Fruit fly (Drosophila melanogaster): ENCODE data around the gene CG2150.

Gene CG2150

DNA sequence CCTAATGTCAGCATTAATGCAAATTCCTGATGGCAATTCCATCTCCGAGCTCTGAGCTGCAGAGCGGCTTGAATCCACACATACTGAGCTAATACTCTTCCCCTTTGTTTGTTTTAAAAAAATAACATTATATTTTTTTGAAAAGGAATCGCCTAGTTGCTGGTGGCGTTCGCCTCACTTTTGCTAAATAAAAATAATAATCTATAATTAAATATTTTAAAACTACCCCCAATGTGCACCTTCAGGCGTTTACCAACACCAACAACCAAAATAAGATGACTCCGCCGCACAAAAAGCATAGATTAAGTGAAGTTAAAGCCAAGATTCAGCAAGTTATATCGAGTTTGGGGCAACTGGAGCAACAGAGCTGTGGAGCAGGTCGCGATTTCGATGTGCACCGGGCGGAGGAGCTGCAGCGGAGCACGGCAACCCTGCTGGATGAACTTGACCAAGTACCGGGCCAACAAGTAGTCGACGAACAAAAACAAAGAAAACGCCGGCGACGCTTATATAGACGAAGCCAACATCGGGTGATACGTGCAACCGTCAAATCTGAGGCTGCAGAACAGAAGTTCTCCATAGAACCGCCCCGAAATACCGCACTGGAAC lies 20.4 kb downstream of the CG2150 start, which contains the start of gene CG1896:
CG1896 (plus strand) TSS at position 239 of the 609 bp plus-strand sequence.
- no peak for TF ChIP-seq usp (GFP tag; optimal IDR thresholded peaks at IDR 0.05)
- TF ChIP-seq psq (GFP tag; optimal IDR thresholded peaks at IDR 0.05), result peak; percentile 54
- TF ChIP-seq pan (optimal IDR thresholded peaks at IDR 0.05), result no peak
- peak; percentile 68 for TF ChIP-seq Hnf4 (GFP tag; optimal IDR thresholded peaks at IDR 0.05)
- no peak for TF ChIP-seq dl (GFP tag; optimal IDR thresholded peaks at IDR 0.05; ENCODE audit: insufficient read depth in 1 of 2, partially characterized antibody in 2 of 2)
- no peak for TF ChIP-seq jim (GFP tag; optimal IDR thresholded peaks at IDR 0.05)
- no peak for TF ChIP-seq dsf (GFP tag; optimal IDR thresholded peaks at IDR 0.05; ENCODE audit: borderline replicate concordance)
- no peak for TF ChIP-seq GATAd (GFP tag; optimal IDR thresholded peaks at IDR 0.05)
- TF ChIP-seq CG9705 (GFP tag; optimal IDR thresholded peaks at IDR 0.05), result no peak
- TF ChIP-seq ey (GFP tag; optimal IDR thresholded peaks at IDR 0.05), result peak; percentile 42
- no peak for TF ChIP-seq Hr78 (GFP tag; optimal IDR thresholded peaks at IDR 0.05)
- no peak for TF ChIP-seq N (GFP tag; optimal IDR thresholded peaks at IDR 0.05)
- TF ChIP-seq CrebA (GFP tag; optimal IDR thresholded peaks at IDR 0.05; ENCODE audit: borderline replicate concordance), result no peak
- no peak for TF ChIP-seq dmrt93B (GFP tag; optimal IDR thresholded peaks at IDR 0.05)
- peak; percentile 0 for TF ChIP-seq Jra (GFP tag; optimal IDR thresholded peaks at IDR 0.05)
- TF ChIP-seq Hr83 (GFP tag; optimal IDR thresholded peaks at IDR 0.05; ENCODE audit: poor library complexity, severe bottlenecking), result peak; percentile 43
- peak; percentile 55 for TF ChIP-seq Sp1 (GFP tag; optimal IDR thresholded peaks at IDR 0.05)
- peak in 1 of 2 experiments; percentile 68 for TF ChIP-seq foxo (GFP tag; optimal IDR thresholded peaks at IDR 0.05)
- TF ChIP-seq CG32264 (GFP tag; optimal IDR thresholded peaks at IDR 0.05), result no peak
- TF ChIP-seq fru (GFP tag; optimal IDR thresholded peaks at IDR 0.05), result peak; percentile 54
- peak; percentile 65 for TF ChIP-seq h (GFP tag; optimal IDR thresholded peaks at IDR 0.05)
- no peak for TF ChIP-seq sage (GFP tag; optimal IDR thresholded peaks at IDR 0.05)
- no peak for TF ChIP-seq brk (GFP tag; optimal IDR thresholded peaks at IDR 0.05)
- no peak for TF ChIP-seq Mio (GFP tag; optimal IDR thresholded peaks at IDR 0.05)
- TF ChIP-seq Rel (GFP tag; optimal IDR thresholded peaks at IDR 0.05), result no peak
- no peak for TF ChIP-seq Rel (tag; optimal IDR thresholded peaks at IDR 0.05)
- peak; percentile 54 for TF ChIP-seq br (GFP tag; optimal IDR thresholded peaks at IDR 0.05)
- peak; percentile 71 for TF ChIP-seq OdsH (GFP tag; optimal IDR thresholded peaks at IDR 0.05)
- TF ChIP-seq sv (GFP tag; optimal IDR thresholded peaks at IDR 0.05), result no peak
- no peak for TF ChIP-seq Abd-B (GFP tag; optimal IDR thresholded peaks at IDR 0.05)
- no peak for TF ChIP-seq Vsx2 (GFP tag; optimal IDR thresholded peaks at IDR 0.05; ENCODE audit: partially characterized antibody)
- peak; percentile 42 for TF ChIP-seq HLH106 (tag; optimal IDR thresholded peaks at IDR 0.05)
- peak; percentile 1 for TF ChIP-seq Myc (optimal IDR thresholded peaks at IDR 0.05)
- no peak for TF ChIP-seq tai (GFP tag; optimal IDR thresholded peaks at IDR 0.05)
- TF ChIP-seq Dfd (GFP tag; optimal IDR thresholded peaks at IDR 0.05), result no peak
- peak; percentile 81 for TF ChIP-seq rgr (GFP tag; optimal IDR thresholded peaks at IDR 0.05)
- TF ChIP-seq lola (GFP tag; optimal IDR thresholded peaks at IDR 0.05), result no peak
- TF ChIP-seq woc (GFP tag; optimal IDR thresholded peaks at IDR 0.05), result peak; percentile 6
- TF ChIP-seq Dif (GFP tag; optimal IDR thresholded peaks at IDR 0.05; ENCODE audit: partially characterized antibody), result no peak

DNA sequence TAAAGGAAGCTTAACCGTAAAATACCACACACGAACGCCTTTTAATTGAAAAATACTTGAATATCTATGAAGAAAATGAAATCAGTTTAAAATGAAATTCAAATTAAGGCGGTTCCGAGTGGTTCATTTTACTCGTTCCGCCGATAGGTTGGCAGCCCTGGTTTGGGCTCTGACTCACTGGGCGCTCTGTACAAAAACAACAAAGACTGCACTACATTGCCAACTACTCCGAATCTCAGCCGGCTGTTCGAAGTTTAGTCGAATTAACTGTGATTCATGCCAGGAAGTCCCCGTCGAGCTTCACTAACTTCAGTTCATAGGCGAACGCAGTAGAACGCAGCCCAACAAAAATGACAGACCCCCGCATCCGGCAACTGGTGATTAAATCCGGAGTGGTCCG lies 21.3 kb downstream of the CG2150 start, which contains the start of gene Tbca:
Tbca (plus strand) TSS at position 212 of the 400 bp plus-strand sequence.
- no peak for TF ChIP-seq dl (GFP tag; optimal IDR thresholded peaks at IDR 0.05; ENCODE audit: insufficient read depth in 1 of 2, partially characterized antibody in 2 of 2)
- TF ChIP-seq CG32264 (GFP tag; optimal IDR thresholded peaks at IDR 0.05), result no peak
- peak; percentile 8 for TF ChIP-seq Myc (optimal IDR thresholded peaks at IDR 0.05)
- TF ChIP-seq Jra (GFP tag; optimal IDR thresholded peaks at IDR 0.05), result peak; percentile 97
- TF ChIP-seq Rel (GFP tag; optimal IDR thresholded peaks at IDR 0.05), result no peak
- TF ChIP-seq Rel (tag; optimal IDR thresholded peaks at IDR 0.05), result peak; percentile 82
- peak; percentile 35 for TF ChIP-seq jim (GFP tag; optimal IDR thresholded peaks at IDR 0.05)

All from whole organism, wandering third instar larva.